Fruit fly (Drosophila melanogaster) whole organism, embryonic: ENCODE data around the gene siz.

ENCODE experiments used
- Blimp-1 ChIP-seq: fragments of 200-800 bp; sonication (Bioruptor generic); optimal IDR thresholded peaks from 3 replicates; lab custom pipeline; 2018; ENCODE audit warnings: missing biosample characterization, missing genetic modification characterization, mild to moderate bottlenecking, moderate library complexity, missing genetic modification reagents
- CG10979 ChIP-seq: fragments of 200-800 bp; sonication (Bioruptor generic); optimal IDR thresholded peaks from 2 replicates; lab custom pipeline; 2018; ENCODE audit warnings: missing biosample characterization, mild to moderate bottlenecking, missing genetic modification characterization, moderate library complexity
- CG11696 ChIP-seq: fragments of 200-800 bp; sonication (Bioruptor generic); IDR thresholded peaks from 2 replicates; pipeline ENCODE4 v1.3.6; 2022; ENCODE audit warnings: missing biosample characterization, missing genetic modification characterization
- CG12391 ChIP-seq: fragments of 200-800 bp; sonication (Bioruptor generic); optimal IDR thresholded peaks from 3 replicates; lab custom pipeline; 2018; ENCODE audit warnings: missing biosample characterization, mild to moderate bottlenecking, missing genetic modification characterization, moderate library complexity
- CG14710 ChIP-seq: fragments of 200-800 bp; sonication (Bioruptor generic); optimal IDR thresholded peaks from 3 replicates; lab custom pipeline; 2019; ENCODE audit warnings: missing biosample characterization, mild to moderate bottlenecking, missing genetic modification characterization, moderate library complexity
- CG15479 ChIP-seq: fragments of 200-800 bp; sonication (Bioruptor generic); optimal IDR thresholded peaks from 3 replicates; lab custom pipeline; 2019; ENCODE audit warnings: missing biosample characterization, mild to moderate bottlenecking, missing genetic modification characterization, moderate library complexity
- CG1603 ChIP-seq: fragments of 200-800 bp; sonication (Bioruptor generic); optimal IDR thresholded peaks from 2 replicates; lab custom pipeline; 2019; ENCODE audit warnings: missing biosample characterization, mild to moderate bottlenecking, missing genetic modification characterization, moderate library complexity
- CG17359 ChIP-seq: fragments of 200-800 bp; sonication (Bioruptor generic); optimal IDR thresholded peaks from 3 replicates; lab custom pipeline; 2018; ENCODE audit warnings: missing biosample characterization, mild to moderate bottlenecking, missing genetic modification characterization, moderate library complexity
- CG17612 ChIP-seq: fragments of 200-800 bp; sonication (Bioruptor generic); IDR thresholded peaks from 2 replicates; pipeline ENCODE4 v1.3.6; 2022; ENCODE audit warnings: missing biosample characterization, missing genetic modification characterization
- CG18262 ChIP-seq: fragments of 200-800 bp; optimal IDR thresholded peaks from 3 replicates; lab custom pipeline; 2019; ENCODE audit warnings: missing biosample characterization, mild to moderate bottlenecking, missing genetic modification characterization, moderate library complexity
- CG2120 ChIP-seq: fragments of 200-800 bp; sonication (Bioruptor generic); optimal IDR thresholded peaks from 3 replicates; lab custom pipeline; 2016; ENCODE audit warnings: missing biosample characterization, missing genetic modification characterization
- CG2712 ChIP-seq: fragments of 200-800 bp; optimal IDR thresholded peaks from 3 replicates; lab custom pipeline; 2019; ENCODE audit warnings: missing biosample characterization, mild to moderate bottlenecking, missing genetic modification characterization, moderate library complexity
- CG30403 ChIP-seq: fragments of 200-800 bp; sonication (Bioruptor generic); optimal IDR thresholded peaks from 3 replicates; lab custom pipeline; 2016; ENCODE audit warnings: missing biosample characterization, missing genetic modification characterization
- CG4282 ChIP-seq: fragments of 200-800 bp; sonication (Bioruptor generic); optimal IDR thresholded peaks from 2 replicates; lab custom pipeline; 2016; ENCODE audit warnings: missing biosample characterization, missing genetic modification characterization
- CG7556 ChIP-seq: fragments of 200-800 bp; sonication (Bioruptor generic); optimal IDR thresholded peaks from 2 replicates; lab custom pipeline; 2017; ENCODE audit warnings: missing biosample characterization, mild to moderate bottlenecking, missing genetic modification characterization
- CG8388 ChIP-seq: fragments of 200-800 bp; sonication (Bioruptor generic); optimal IDR thresholded peaks from 2 replicates; lab custom pipeline; 2019; ENCODE audit warnings: missing biosample characterization, mild to moderate bottlenecking, missing genetic modification characterization, moderate library complexity
- Dip3 ChIP-seq: fragments of 200-800 bp; sonication (Bioruptor generic); optimal IDR thresholded peaks from 3 replicates; lab custom pipeline; 2016; ENCODE audit warnings: missing biosample characterization, missing genetic modification characterization
- Drgx ChIP-seq: fragments of 200-800 bp; sonication (Bioruptor generic); IDR thresholded peaks from 2 replicates; pipeline ENCODE4 v1.3.6; 2022; ENCODE audit warnings: missing biosample characterization, missing genetic modification characterization
- Hmr ChIP-seq: fragments of 200-800 bp; sonication (Bioruptor generic); optimal IDR thresholded peaks from 3 replicates; lab custom pipeline; 2017; ENCODE audit warnings: mild to moderate bottlenecking, missing biosample characterization, missing genetic modification reagents, missing genetic modification characterization
- Hr3 ChIP-seq: fragments of 200-800 bp; sonication (Bioruptor generic); optimal IDR thresholded peaks from 3 replicates; lab custom pipeline; 2016; ENCODE audit warnings: missing biosample characterization, missing genetic modification characterization
- Hr39 ChIP-seq: fragments of >200 bp; optimal IDR thresholded peaks from 2 replicates; lab custom pipeline; 2017
- Med ChIP-seq: fragments of 200-800 bp; sonication (Bioruptor generic); peaks from one replicate; lab custom pipeline; 2016; ENCODE audit warnings: missing biosample characterization, missing genetic modification characterization, mild to moderate bottlenecking, inconsistent platforms, moderate library complexity
- Mrtf ChIP-seq: fragments of 200-800 bp; sonication (Bioruptor generic); IDR thresholded peaks from 3 replicates; pipeline ENCODE4 v1.3.6; 2022; ENCODE audit warnings: missing biosample characterization, missing genetic modification characterization
- Nf-YA ChIP-seq: fragments of 200-800 bp; sonication (Bioruptor generic); IDR thresholded peaks from 2 replicates; pipeline ENCODE4 v1.3.6; 2022; ENCODE audit warnings: missing biosample characterization, missing genetic modification characterization
- Sox102F ChIP-seq: fragments of 200-800 bp; sonication (Bioruptor generic); optimal IDR thresholded peaks from 2 replicates; lab custom pipeline; 2018; ENCODE audit warnings: missing biosample characterization, mild to moderate bottlenecking, missing genetic modification characterization, moderate library complexity
- Stat92E ChIP-seq, 3 experiments: fragments of >200 bp in 2 of 3; fragments of 200-800 bp in 1 of 3; sonication (Bioruptor generic) in 1 of 3; optimal IDR thresholded peaks; 2 replicates each; lab custom pipeline; 2017 to 2019; ENCODE audit warnings: missing biosample characterization in 3 of 3, missing genetic modification characterization in 3 of 3, mild to moderate bottlenecking in 1 of 3, moderate library complexity in 1 of 3
- Xbp1 ChIP-seq: fragments of 200-800 bp; sonication (Bioruptor generic); optimal IDR thresholded peaks from 3 replicates; lab custom pipeline; 2016; ENCODE audit warnings: missing biosample characterization, mild to moderate bottlenecking, missing genetic modification characterization
- Xrp1 ChIP-seq: fragments of 200-800 bp; sonication (Bioruptor generic); IDR thresholded peaks from 2 replicates; pipeline ENCODE4 v1.3.6; 2022; ENCODE audit warnings: missing biosample characterization, missing genetic modification characterization
- az2 ChIP-seq: fragments of 200-800 bp; sonication (Bioruptor generic); optimal IDR thresholded peaks from 3 replicates; lab custom pipeline; 2016; ENCODE audit warnings: missing biosample characterization, missing genetic modification characterization
- bsh ChIP-seq, 2 experiments: fragments of 200-800 bp; sonication (Bioruptor generic); optimal IDR thresholded peaks; 2 replicates each; lab custom pipeline; 2017 to 2018; ENCODE audit warnings: mild to moderate bottlenecking in 2 of 2, missing biosample characterization in 2 of 2, missing genetic modification characterization in 2 of 2, moderate library complexity in 1 of 2
- cad ChIP-seq: fragments of >200 bp; optimal IDR thresholded peaks from 2 replicates; lab custom pipeline; 2017; ENCODE audit warnings: missing biosample characterization, missing genetic modification characterization
- chif ChIP-seq, 2 experiments: fragments of 200-800 bp; sonication (Bioruptor generic); optimal IDR thresholded peaks; 3 replicates each; lab custom pipeline; 2016; ENCODE audit warnings: missing biosample characterization in 2 of 2, missing genetic modification characterization in 2 of 2
- dmrt11E ChIP-seq: fragments of 200-800 bp; sonication (Bioruptor generic); optimal IDR thresholded peaks from 3 replicates; lab custom pipeline; 2018; ENCODE audit warnings: missing biosample characterization, mild to moderate bottlenecking, missing genetic modification characterization, moderate library complexity
- fd64A ChIP-seq: fragments of 200-800 bp; sonication (Bioruptor generic); optimal IDR thresholded peaks from 3 replicates; lab custom pipeline; 2018; ENCODE audit warnings: missing biosample characterization, mild to moderate bottlenecking, missing genetic modification characterization
- fd96Cb ChIP-seq: fragments of 200-800 bp; sonication (Bioruptor generic); optimal IDR thresholded peaks from 2 replicates; lab custom pipeline; 2018; ENCODE audit warnings: missing biosample characterization, mild to moderate bottlenecking, missing genetic modification characterization, moderate library complexity
- gem ChIP-seq: fragments of 200-800 bp; sonication (Bioruptor generic); optimal IDR thresholded peaks from 2 replicates; lab custom pipeline; 2019; ENCODE audit warnings: missing biosample characterization, mild to moderate bottlenecking, missing genetic modification characterization, moderate library complexity
- hb ChIP-seq: fragments of 200-800 bp; sonication (Bioruptor generic); IDR thresholded peaks from 3 replicates; pipeline ENCODE4 v1.3.6; 2022; ENCODE audit warnings: missing biosample characterization, missing genetic modification characterization; ENCODE audit not compliant: partially characterized antibody
- lov ChIP-seq, 2 experiments: fragments of 200-800 bp in 1 of 2; fragments of >200 bp in 1 of 2; sonication (Bioruptor generic) in 1 of 2; IDR thresholded peaks in 1 of 2; optimal IDR thresholded peaks in 1 of 2; 2 replicates in 1 of 2; 3 replicates in 1 of 2; pipeline versions ENCODE4 v1.3.6 to Lab custom; 2017 to 2022; ENCODE audit warnings: missing biosample characterization in 1 of 2, missing genetic modification characterization in 1 of 2
- phol ChIP-seq: fragments of 200-800 bp; sonication (Bioruptor generic); optimal IDR thresholded peaks from 3 replicates; lab custom pipeline; 2018; ENCODE audit warnings: missing biosample characterization, mild to moderate bottlenecking, missing genetic modification characterization, moderate library complexity
- pnt ChIP-seq: fragments of 200-800 bp; sonication (Bioruptor generic); optimal IDR thresholded peaks from 3 replicates; lab custom pipeline; 2016; ENCODE audit warnings: missing biosample characterization, missing genetic modification characterization
- psq ChIP-seq: fragments of 200-800 bp; sonication (Bioruptor generic); optimal IDR thresholded peaks from 2 replicates; lab custom pipeline; 2017; ENCODE audit warnings: missing biosample characterization, missing genetic modification characterization
- sens ChIP-seq: fragments of 200-800 bp; sonication (Bioruptor generic); peaks from one replicate; lab custom pipeline; 2016; ENCODE audit warnings: missing biosample characterization, missing genetic modification characterization
- slbo ChIP-seq: fragments of 200-800 bp; sonication (Bioruptor generic); IDR thresholded peaks from 2 replicates; pipeline ENCODE4 v1.3.6; 2022; ENCODE audit warnings: missing biosample characterization, missing genetic modification characterization
- stwl ChIP-seq: fragments of 200-800 bp; sonication (Bioruptor generic); optimal IDR thresholded peaks from 3 replicates; lab custom pipeline; 2018; ENCODE audit warnings: missing biosample characterization, mild to moderate bottlenecking, missing genetic modification characterization, moderate library complexity
- tna ChIP-seq: fragments of 200-800 bp; sonication (Bioruptor generic); IDR thresholded peaks from 2 replicates; pipeline ENCODE4 v1.3.6; 2022; ENCODE audit warnings: missing biosample characterization, missing genetic modification characterization; ENCODE audit not compliant: partially characterized antibody
- unpg ChIP-seq: fragments of 200-800 bp; sonication (Bioruptor generic); optimal IDR thresholded peaks from 3 replicates; lab custom pipeline; 2018; ENCODE audit warnings: missing biosample characterization, mild to moderate bottlenecking, missing genetic modification characterization, moderate library complexity
- vvl ChIP-seq: fragments of 200-800 bp; sonication (Bioruptor generic); IDR thresholded peaks from 2 replicates; pipeline ENCODE4 v1.3.6; 2022; ENCODE audit warnings: missing biosample characterization, missing genetic modification characterization

Gene siz

dm6 chr3L:21046107-21046708 is 11.9 kb downstream of the siz start:
- no peak for TF ChIP-seq Hr3
- TF ChIP-seq CG2120 (GFP tag; lab: Kevin White, UChicago), result no peak
- peak in 1 of 2 experiments; percentile 17 for TF ChIP-seq chif (GFP tag; optimal IDR thresholded peaks at IDR 0.05; lab: Kevin White, UChicago)
- TF ChIP-seq CG11696, result no peak
- TF ChIP-seq gem (tag; lab: Kevin White, UChicago), result peak; percentile 43
- no peak for TF ChIP-seq CG8388 (GFP tag; lab: Kevin White, UChicago)
- TF ChIP-seq vvl (GFP tag; lab: Robert Waterston, UW), result 0 out of 2 replicates have a peak, but pooled peaks have one; percentile 24
- TF ChIP-seq cad, result no peak
- no peak for TF ChIP-seq CG7556 (GFP tag; lab: Kevin White, UChicago)
- peak in 1 of 2 experiments; percentile 56 for TF ChIP-seq bsh (GFP tag; optimal IDR thresholded peaks at IDR 0.05; lab: Kevin White, UChicago)
- no peak for TF ChIP-seq CG17612 (GFP tag; lab: Robert Waterston, UW)
- TF ChIP-seq az2 (GFP tag; lab: Kevin White, UChicago), result peak; percentile 7
- no peak for TF ChIP-seq Xbp1
- TF ChIP-seq CG30403 (GFP tag; lab: Kevin White, UChicago), result no peak
- no peak for TF ChIP-seq tna (GFP tag; lab: Robert Waterston, UW)
- peak; percentile 8 for TF ChIP-seq fd96Cb
- no peak for TF ChIP-seq stwl (tag; lab: Kevin White, UChicago)
- TF ChIP-seq psq (GFP tag; lab: Kevin White, UChicago), result no peak
- TF ChIP-seq CG17359 (tag; lab: Kevin White, UChicago), result peak; percentile 8
- TF ChIP-seq Nf-YA (GFP tag; lab: Robert Waterston, UW), result no peak
- no peak for TF ChIP-seq hb (GFP tag; lab: Robert Waterston, UW)
- no peak for TF ChIP-seq Stat92E (GFP tag; optimal IDR thresholded peaks at IDR 0.05; lab: Kevin White, UChicago)
- peak; percentile 31 for TF ChIP-seq phol (tag; lab: Kevin White, UChicago)
- TF ChIP-seq pnt, result no peak
- TF ChIP-seq CG10979 (tag; lab: Kevin White, UChicago), result peak; percentile 28
- no peak for TF ChIP-seq lov (optimal IDR thresholded peaks at IDR 0.05; lab: Kevin White, UChicago)
- TF ChIP-seq lov (GFP tag; IDR thresholded peaks at IDR 0.05; lab: Robert Waterston, UW), result 0 out of 3 replicates have a peak, but pooled peaks have one; percentile 65
- TF ChIP-seq Blimp-1, result peak; percentile 24
- TF ChIP-seq CG14710 (tag; lab: Kevin White, UChicago), result peak; percentile 7
- peak; percentile 28 for TF ChIP-seq unpg (GFP tag; lab: Kevin White, UChicago)
- TF ChIP-seq sens (GFP tag; lab: Kevin White, UChicago), result peak; percentile 85
- TF ChIP-seq slbo (GFP tag; lab: Robert Waterston, UW), result no peak
- TF ChIP-seq Drgx, result peak; percentile 39; the same call in 1 of the 2 replicates
- TF ChIP-seq CG4282 (GFP tag; lab: Kevin White, UChicago), result no peak
- TF ChIP-seq CG15479 (GFP tag; lab: Kevin White, UChicago), result no peak
- TF ChIP-seq Hr39 (lab: Kevin White, UChicago), result no peak
- no peak for TF ChIP-seq Med (GFP tag; lab: Kevin White, UChicago)
- TF ChIP-seq Hmr (GFP tag; lab: Kevin White, UChicago), result no peak
- TF ChIP-seq Dip3, result no peak
- TF ChIP-seq CG12391 (tag; lab: Kevin White, UChicago), result peak; percentile 11
- peak; percentile 2 for TF ChIP-seq CG2712 (tag; lab: Kevin White, UChicago)
- TF ChIP-seq Sox102F (GFP tag; lab: Kevin White, UChicago), result peak; percentile 40
- TF ChIP-seq fd64A (GFP tag; lab: Kevin White, UChicago), result no peak
- peak; percentile 34 for TF ChIP-seq CG18262 (tag; lab: Kevin White, UChicago)
- peak; percentile 40 for TF ChIP-seq dmrt11E (tag; lab: Kevin White, UChicago)
- no peak for TF ChIP-seq Mrtf (GFP tag; lab: Robert Waterston, UW)
- TF ChIP-seq Xrp1 (GFP tag; lab: Robert Waterston, UW), result peak; percentile 26; the same call in 1 of the 2 replicates
- TF ChIP-seq CG1603 (tag; lab: Kevin White, UChicago), result peak; percentile 52
